Fruit fly (Drosophila melanogaster): Measurements from ENCODE around the gene CG33263.

The CG33263 gene

DNA sequence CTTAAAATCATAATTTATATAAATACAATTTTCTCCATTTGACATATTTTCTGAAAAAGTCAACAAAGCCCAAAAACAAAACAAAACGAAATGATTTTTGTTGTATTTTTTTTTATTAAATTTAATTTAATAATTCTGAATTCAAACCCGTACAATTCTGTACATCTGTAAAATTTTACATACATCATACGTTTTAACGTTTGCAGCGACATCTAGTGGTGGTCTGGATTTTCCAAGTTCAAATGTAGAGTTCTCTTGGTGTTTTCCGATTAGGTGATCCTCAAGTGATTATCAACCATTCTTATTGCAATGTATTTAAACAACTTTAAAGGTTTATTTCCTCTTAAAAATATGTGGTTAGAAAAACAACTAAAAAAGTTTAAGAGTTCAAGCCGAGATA lies 13.0 kb downstream of the CG33263 start (continued):
- peak; percentile 7 for TF ChIP-seq Sry-δ (GFP tag; optimal IDR thresholded peaks at IDR 0.05)
- peak; percentile 57 for TF ChIP-seq CG11247 (GFP tag; IDR thresholded peaks at IDR 0.05)
- peak; percentile 14 for TF ChIP-seq D19A (tag; optimal IDR thresholded peaks at IDR 0.05)
- TF ChIP-seq D (optimal IDR thresholded peaks at IDR 0.05) = no peak
- no peak for TF ChIP-seq D (GFP tag; optimal IDR thresholded peaks at IDR 0.05)
- TF ChIP-seq HmgZ (tag; optimal IDR thresholded peaks at IDR 0.05) = peak; percentile 61
- TF ChIP-seq Six4 (GFP tag; optimal IDR thresholded peaks at IDR 0.05) = no peak
- no peak for TF ChIP-seq Dll (GFP tag; IDR thresholded peaks at IDR 0.05; ENCODE audit: partially characterized antibody)
- TF ChIP-seq CG17361 (GFP tag; IDR thresholded peaks at IDR 0.05) = peak; percentile 42; the same call in 2 of the 3 replicates
- TF ChIP-seq CG13123 (GFP tag; optimal IDR thresholded peaks at IDR 0.05) = no peak
- TF ChIP-seq BEAF-32 (GFP tag; optimal IDR thresholded peaks at IDR 0.05) = no peak
- TF ChIP-seq tgo (GFP tag; IDR thresholded peaks at IDR 0.05) = 0 out of 3 replicates have a peak, but pooled peaks have one; percentile 23
- TF ChIP-seq NFAT (GFP tag; IDR thresholded peaks at IDR 0.05) = peak; percentile 38; the same call in 1 of the 2 replicates
- TF ChIP-seq Dip3 (GFP tag; optimal IDR thresholded peaks at IDR 0.05) = peak; percentile 14
- TF ChIP-seq CG17359 (tag; optimal IDR thresholded peaks at IDR 0.05) = peak; percentile 54
- TF ChIP-seq CG12236 (GFP tag; optimal IDR thresholded peaks at IDR 0.05) = no peak
- peak; percentile 66 for TF ChIP-seq Chrac-16 (GFP tag; optimal IDR thresholded peaks at IDR 0.05)
- no peak for TF ChIP-seq Optix (GFP tag; IDR thresholded peaks at IDR 0.05)
- peak; percentile 70 for TF ChIP-seq Ets65A (GFP tag)
- TF ChIP-seq CG17568 (GFP tag; optimal IDR thresholded peaks at IDR 0.05) = no peak
- no peak for TF ChIP-seq CG10431 (GFP tag; optimal IDR thresholded peaks at IDR 0.05)
- no peak for TF ChIP-seq emc (GFP tag; optimal IDR thresholded peaks at IDR 0.05)
- peak; percentile 24 for TF ChIP-seq CG9876 (GFP tag; optimal IDR thresholded peaks at IDR 0.05)
- TF ChIP-seq ewg (GFP tag; optimal IDR thresholded peaks at IDR 0.05) = no peak
- peak; percentile 39 for TF ChIP-seq lilli (GFP tag; optimal IDR thresholded peaks at IDR 0.05)
- no peak for TF ChIP-seq peb (GFP tag; IDR thresholded peaks at IDR 0.05)
- no peak for TF ChIP-seq CG12942 (GFP tag; optimal IDR thresholded peaks at IDR 0.05)
- TF ChIP-seq CG2889 (GFP tag; IDR thresholded peaks at IDR 0.05) = no peak
- no peak for TF ChIP-seq CG11398 (GFP tag; optimal IDR thresholded peaks at IDR 0.05)
- TF ChIP-seq CG8944 (GFP tag; optimal IDR thresholded peaks at IDR 0.05) = peak; percentile 26
- TF ChIP-seq NC2β (GFP tag; optimal IDR thresholded peaks at IDR 0.05) = no peak
- no peak for TF ChIP-seq D19B (GFP tag; optimal IDR thresholded peaks at IDR 0.05)
- TF ChIP-seq CG11695 (GFP tag; IDR thresholded peaks at IDR 0.05) = no peak
- no peak for TF ChIP-seq eyg (GFP tag; optimal IDR thresholded peaks at IDR 0.05)
- TF ChIP-seq pum (GFP tag; optimal IDR thresholded peaks at IDR 0.05) = peak; percentile 11
- no peak for TF ChIP-seq Mrtf (GFP tag; IDR thresholded peaks at IDR 0.05)

- no peak for TF ChIP-seq H2.0 (GFP tag; IDR thresholded peaks at IDR 0.05)
- TF ChIP-seq CG6654 (GFP tag; optimal IDR thresholded peaks at IDR 0.05) = no peak
- TF ChIP-seq sens (GFP tag) = peak; percentile 11
- no peak for TF ChIP-seq vvl (GFP tag; IDR thresholded peaks at IDR 0.05)
- TF ChIP-seq CG10366 (GFP tag; IDR thresholded peaks at IDR 0.05) = no peak
Measured at dm6 chr3L:13409809-13410521, 14.0 kb downstream of the CG33263 start.

dm6 chr3L:13406873-13407272 lies 17.1 kb downstream of the CG33263 start:
- TF ChIP-seq CG9727 (GFP tag; optimal IDR thresholded peaks at IDR 0.05) (peak; percentile 37), CG17361 (GFP tag; IDR thresholded peaks at IDR 0.05) (0 out of 3 replicates have a peak, but pooled peaks have one; percentile 37), CG17829 (tag; optimal IDR thresholded peaks at IDR 0.05) (peak; percentile 11), CG11504 (tag; optimal IDR thresholded peaks at IDR 0.05) (peak; percentile 24), CG2712 (tag; optimal IDR thresholded peaks at IDR 0.05) (peak; percentile 2), Optix (GFP tag; IDR thresholded peaks at IDR 0.05) (no peak), chinmo (GFP tag; IDR thresholded peaks at IDR 0.05; ENCODE audit: partially characterized antibody) (no peak), pita (GFP tag; optimal IDR thresholded peaks at IDR 0.05) (no peak), gem (tag; optimal IDR thresholded peaks at IDR 0.05) (peak; percentile 6), Doc2 (GFP tag; IDR thresholded peaks at IDR 0.05) (no peak), tio (GFP tag; optimal IDR thresholded peaks at IDR 0.05) (peak; percentile 20), CG17186 (GFP tag; optimal IDR thresholded peaks at IDR 0.05) (no peak)
